Fruit fly (Drosophila melanogaster): ENCODE data around the gene CG33223.

CG33223 gene

dm6 chrX:8448171-8448570 is 35.5 kb downstream of the CG33223 start:
- TF ChIP-seq D19B (GFP tag; optimal IDR thresholded peaks at IDR 0.05) (no peak), pho (GFP tag; optimal IDR thresholded peaks at IDR 0.05) (no peak), CG15514 (GFP tag; optimal IDR thresholded peaks at IDR 0.05) (no peak), CG6791 (GFP tag; IDR thresholded peaks at IDR 0.05; ENCODE audit: partially characterized antibody) (peak; percentile 57; the same call in 2 of the 3 replicates), Ada2b (GFP tag; IDR thresholded peaks at IDR 0.05) (no peak), CG10543 (GFP tag; optimal IDR thresholded peaks at IDR 0.05) (no peak), Mad (GFP tag; optimal IDR thresholded peaks at IDR 0.05) (no peak), CG12299 (tag; optimal IDR thresholded peaks at IDR 0.05) (no peak), CG7839 (tag; optimal IDR thresholded peaks at IDR 0.05) (no peak), ken (GFP tag; IDR thresholded peaks at IDR 0.05) (no peak), CG8290 (GFP tag; optimal IDR thresholded peaks at IDR 0.05) (peak; percentile 50), CG8290 (tag; optimal IDR thresholded peaks at IDR 0.05) (no peak), mirr (GFP tag; optimal IDR thresholded peaks at IDR 0.05) (no peak), eyg (GFP tag; optimal IDR thresholded peaks at IDR 0.05) (no peak), Hr39 (optimal IDR thresholded peaks at IDR 0.05) (peak; percentile 85), pan (optimal IDR thresholded peaks at IDR 0.05) (no peak), pan (GFP tag; optimal IDR thresholded peaks at IDR 0.05 in 1 of 2, IDR thresholded peaks at IDR 0.05 in 1 of 2) (no peak), Myb (GFP tag; optimal IDR thresholded peaks at IDR 0.05) (no peak), p53 (GFP tag; optimal IDR thresholded peaks at IDR 0.05) (no peak), tin (GFP tag; optimal IDR thresholded peaks at IDR 0.05) (no peak), CG17612 (GFP tag; IDR thresholded peaks at IDR 0.05) (no peak), sr (GFP tag; IDR thresholded peaks at IDR 0.05) (peak; percentile 61; the same call in 1 of the 3 replicates), amos (GFP tag; IDR thresholded peaks at IDR 0.05; ENCODE audit: partially characterized antibody) (no peak), C15 (GFP tag; IDR thresholded peaks at IDR 0.05) (no peak), sna (GFP tag; IDR thresholded peaks at IDR 0.05; ENCODE audit: partially characterized antibody) (no peak), dm (GFP tag; optimal IDR thresholded peaks at IDR 0.05) (no peak), CG4282 (GFP tag; optimal IDR thresholded peaks at IDR 0.05) (no peak), ab (GFP tag; optimal IDR thresholded peaks at IDR 0.05) (no peak), Deaf1 (tag; optimal IDR thresholded peaks at IDR 0.05) (no peak), CTCF (GFP tag; optimal IDR thresholded peaks at IDR 0.05) (peak; percentile 60), Sox100B (GFP tag; optimal IDR thresholded peaks at IDR 0.05) (no peak)

- no peak for TF ChIP-seq CG6175 (GFP tag; IDR thresholded peaks at IDR 0.05)
- no peak for TF ChIP-seq CG2712 (tag; optimal IDR thresholded peaks at IDR 0.05)
- peak; percentile 78 for TF ChIP-seq Nf-YB (GFP tag; optimal IDR thresholded peaks at IDR 0.05)
- no peak for TF ChIP-seq CG8281 (tag; optimal IDR thresholded peaks at IDR 0.05)
- no peak for TF ChIP-seq CG18764 (GFP tag; optimal IDR thresholded peaks at IDR 0.05)
- TF ChIP-seq zen2 (GFP tag; IDR thresholded peaks at IDR 0.05; ENCODE audit: partially characterized antibody), result no peak
- TF ChIP-seq NfI (GFP tag; optimal IDR thresholded peaks at IDR 0.05), result no peak
- TF ChIP-seq bbx (GFP tag; IDR thresholded peaks at IDR 0.05; ENCODE audit: partially characterized antibody), result no peak
- peak; percentile 50 for TF ChIP-seq Nf-YC (tag; optimal IDR thresholded peaks at IDR 0.05)
- TF ChIP-seq CG9817 (tag; optimal IDR thresholded peaks at IDR 0.05), result no peak
These were observed 36.5 kb downstream of the CG33223 start for dm6 chrX:8447166-8447565.
